Worm (Caenorhabditis elegans): ENCODE measurements around the gene T03F7.5.

DNA sequence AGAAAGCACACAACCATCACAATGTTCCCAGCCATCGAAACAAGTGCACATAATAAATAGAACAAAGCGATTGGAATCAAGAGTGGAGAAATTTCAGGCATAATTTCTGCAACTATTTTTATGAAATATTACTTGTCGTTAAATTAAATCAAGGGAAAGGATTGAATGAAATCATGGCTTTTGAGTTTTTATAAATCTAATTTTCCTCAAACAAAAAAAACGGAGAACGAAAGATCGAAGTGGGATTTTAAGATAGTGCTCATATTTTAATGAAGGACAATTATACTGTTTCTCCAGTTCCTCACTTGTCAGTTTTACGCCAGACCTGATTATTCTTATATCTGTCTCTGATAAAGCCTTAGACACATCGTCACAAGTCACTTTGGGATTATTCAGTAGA lies 46.1 kb downstream of the T03F7.5 start, which contains the start of gene srsx-33:
- TF ChIP-seq unc-39 (tag; optimal IDR thresholded peaks at IDR 0.05): no peak
- TF ChIP-seq nhr-28 (tag; optimal IDR thresholded peaks at IDR 0.05): no peak
- TF ChIP-seq nhr-12 (tag; optimal IDR thresholded peaks at IDR 0.05): no peak
- no peak for TF ChIP-seq lin-32 (GFP tag; optimal IDR thresholded peaks at IDR 0.05)
- no peak for TF ChIP-seq lsy-2 (tag; optimal IDR thresholded peaks at IDR 0.05)
- no peak for TF ChIP-seq nhr-237 (tag; optimal IDR thresholded peaks at IDR 0.05)
- TF ChIP-seq snpc-4 (tag; optimal IDR thresholded peaks at IDR 0.05): no peak
- TF ChIP-seq unc-62 (GFP tag; optimal IDR thresholded peaks at IDR 0.05): no peak
- TF ChIP-seq ceh-83 (GFP tag; optimal IDR thresholded peaks at IDR 0.05): no peak
- TF ChIP-seq nhr-76 (tag; optimal IDR thresholded peaks at IDR 0.05): no peak
